Fruit fly (Drosophila melanogaster) whole organism, adult: Measurements from ENCODE around the gene Chc.

Experiments used
- CG11617 ChIP-seq: fragments of 200-800 bp; sonication (Bioruptor generic); optimal IDR thresholded peaks from 2 replicates; lab custom pipeline; 2017; ENCODE audit warnings: mild to moderate bottlenecking, missing biosample characterization, missing genetic modification reagents, missing genetic modification characterization
- CG7045 ChIP-seq: fragments of 200-800 bp; sonication (Bioruptor generic); optimal IDR thresholded peaks from 2 replicates; lab custom pipeline; 2017; ENCODE audit warnings: missing biosample characterization, mild to moderate bottlenecking, missing genetic modification characterization

dm6 chrX:15812615-15812995 is 22.7 kb downstream of the Chc start:
- no peak for TF ChIP-seq CG7045 (GFP tag; lab: Kevin White, UChicago)
- no peak for TF ChIP-seq CG11617 (GFP tag; lab: Kevin White, UChicago)
